Fruit fly (Drosophila melanogaster): ENCODE data around the gene Acsx1R.

Acsx1R gene

DNA sequence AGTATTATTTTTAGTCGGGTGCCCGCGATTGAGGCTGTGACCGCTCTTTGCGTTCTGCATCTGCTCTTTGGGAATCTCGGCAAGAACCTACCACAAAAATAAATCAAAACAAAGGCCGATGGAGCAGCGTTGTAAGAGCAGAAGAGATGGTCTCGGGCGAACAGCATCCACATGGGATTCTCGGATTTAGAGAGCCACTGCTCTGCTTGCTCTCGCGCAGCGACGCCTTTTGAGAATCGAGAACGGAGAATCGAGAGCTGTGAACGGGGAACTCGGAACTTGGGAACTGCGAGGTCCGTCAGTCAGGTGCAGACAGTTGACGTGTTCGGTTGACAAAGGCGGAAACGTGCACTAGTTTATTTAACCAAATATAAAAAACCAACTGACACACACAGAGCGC, 46.7 kb downstream of the Acsx1R start, which contains the start of gene GluClalpha:
GluClalpha (plus strand) TSS at position 301 of the 400 bp plus-strand sequence.
- no peak for TF ChIP-seq CG17801 (GFP tag; optimal IDR thresholded peaks at IDR 0.05; ENCODE audit: partially characterized antibody)

DNA sequence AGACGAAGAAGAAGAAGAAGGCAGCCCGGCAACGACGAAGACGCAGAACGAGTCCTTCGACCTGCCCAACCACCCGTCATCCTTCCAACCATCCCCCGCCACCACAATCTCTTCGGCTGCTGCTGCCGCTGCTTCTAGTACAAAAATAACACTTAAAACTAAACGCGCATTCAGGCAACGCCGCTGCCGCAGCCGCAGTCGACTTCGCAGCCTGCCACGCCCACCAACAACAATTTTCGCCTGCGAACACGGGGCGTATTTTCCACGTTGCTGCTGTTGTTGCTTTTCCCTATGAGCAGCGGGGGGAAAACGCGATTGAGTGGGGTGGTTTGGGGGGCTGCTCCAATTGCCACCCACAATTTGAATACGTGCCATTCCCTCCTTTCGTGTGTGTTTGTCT, 49.3 kb downstream of the Acsx1R start:
- no peak for TF ChIP-seq CG17801 (GFP tag; optimal IDR thresholded peaks at IDR 0.05; ENCODE audit: partially characterized antibody)

DNA sequence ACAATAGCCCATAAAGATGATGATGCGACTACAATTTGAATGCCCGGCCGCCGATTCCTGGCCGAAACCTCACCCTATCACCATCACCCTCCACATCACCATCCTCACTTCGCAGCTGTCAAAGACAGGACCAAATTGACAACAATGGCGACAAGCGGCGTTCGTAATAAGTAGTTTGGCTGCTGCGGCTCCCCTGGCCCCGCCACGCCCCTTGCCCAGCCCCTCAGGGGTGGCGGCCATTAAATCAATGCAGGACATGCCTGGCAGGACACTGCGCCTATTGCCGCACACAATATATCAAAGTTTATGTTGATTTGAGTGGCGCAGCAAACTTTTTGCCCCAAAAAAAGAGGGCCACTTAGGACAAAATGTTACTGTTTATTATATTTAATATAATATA, 51.5 kb downstream of the Acsx1R start:
- no peak for TF ChIP-seq CG17801 (GFP tag; optimal IDR thresholded peaks at IDR 0.05; ENCODE audit: partially characterized antibody)
